Fruit fly (Drosophila melanogaster) whole organism, embryonic: ENCODE measurements around the gene CG6149.

ENCODE experiments used
- Adf1 ChIP-seq: fragments of 200-800 bp; sonication (Bioruptor generic); IDR thresholded peaks from 2 replicates; pipeline ENCODE4 v1.3.6; 2022; ENCODE audit warnings: missing biosample characterization, missing genetic modification characterization
- CG10565 ChIP-seq: fragments of 200-800 bp; sonication (Bioruptor generic); optimal IDR thresholded peaks from 3 replicates; lab custom pipeline; 2016; ENCODE audit warnings: missing biosample characterization, mild to moderate bottlenecking, missing genetic modification characterization
- CG11723 ChIP-seq: fragments of 200-800 bp; sonication (Bioruptor generic); optimal IDR thresholded peaks from 2 replicates; lab custom pipeline; 2017; ENCODE audit warnings: missing biosample characterization, mild to moderate bottlenecking, missing genetic modification characterization
- CG12391 ChIP-seq: fragments of 200-800 bp; sonication (Bioruptor generic); optimal IDR thresholded peaks from 3 replicates; lab custom pipeline; 2018; ENCODE audit warnings: missing biosample characterization, mild to moderate bottlenecking, missing genetic modification characterization, moderate library complexity
- CG13775 ChIP-seq: fragments of 200-800 bp; sonication (Bioruptor generic); optimal IDR thresholded peaks from 3 replicates; lab custom pipeline; 2017; ENCODE audit warnings: missing biosample characterization, mild to moderate bottlenecking, missing genetic modification characterization
- CG1647 ChIP-seq: fragments of 200-800 bp; sonication (Bioruptor generic); optimal IDR thresholded peaks from 3 replicates; lab custom pipeline; 2016; ENCODE audit warnings: missing biosample characterization, missing genetic modification characterization
- CG16779 ChIP-seq: fragments of 200-800 bp; sonication (Bioruptor generic); IDR thresholded peaks from 2 replicates; pipeline ENCODE4 v1.3.6; 2022; ENCODE audit warnings: missing biosample characterization, missing genetic modification characterization
- CG18262 ChIP-seq: fragments of 200-800 bp; optimal IDR thresholded peaks from 3 replicates; lab custom pipeline; 2019; ENCODE audit warnings: missing biosample characterization, mild to moderate bottlenecking, missing genetic modification characterization, moderate library complexity
- CG18619 ChIP-seq: fragments of 200-800 bp; sonication (Bioruptor generic); optimal IDR thresholded peaks from 3 replicates; lab custom pipeline; 2017; ENCODE audit warnings: missing biosample characterization, mild to moderate bottlenecking, missing genetic modification characterization
- CG32772 ChIP-seq: fragments of 200-800 bp; sonication (Bioruptor generic); IDR thresholded peaks from 2 replicates; pipeline ENCODE4 v1.3.6; 2022; ENCODE audit warnings: missing biosample characterization, missing genetic modification characterization
- CG3847 ChIP-seq: fragments of 200-800 bp; sonication (Bioruptor generic); IDR thresholded peaks from 2 replicates; pipeline ENCODE4 v1.3.6; 2022; ENCODE audit warnings: missing biosample characterization, missing genetic modification characterization
- CG4360 ChIP-seq: fragments of 200-800 bp; sonication (Bioruptor generic); IDR thresholded peaks from 2 replicates; pipeline ENCODE4 v1.3.6; 2022; ENCODE audit warnings: missing biosample characterization, missing genetic modification characterization
- CG5953 ChIP-seq: fragments of 200-800 bp; sonication (Bioruptor generic); IDR thresholded peaks from 2 replicates; pipeline ENCODE4 v1.3.6; 2022; ENCODE audit warnings: missing biosample characterization, missing genetic modification characterization
- CG6854 ChIP-seq: fragments of 200-800 bp; sonication (Bioruptor generic); optimal IDR thresholded peaks from 3 replicates; lab custom pipeline; 2017; ENCODE audit warnings: missing biosample characterization, mild to moderate bottlenecking, missing genetic modification characterization
- CG7372 ChIP-seq: fragments of 200-800 bp; sonication (Bioruptor generic); IDR thresholded peaks from 2 replicates; pipeline ENCODE4 v1.3.6; 2022; ENCODE audit warnings: missing biosample characterization, missing genetic modification characterization
- CG7963 ChIP-seq: fragments of 200-800 bp; sonication (Bioruptor generic); IDR thresholded peaks from 3 replicates; pipeline ENCODE4 v1.3.6; 2022; ENCODE audit warnings: missing biosample characterization, missing genetic modification characterization; ENCODE audit not compliant: partially characterized antibody
- CG9215 ChIP-seq: fragments of 200-800 bp; sonication (Bioruptor generic); IDR thresholded peaks from 2 replicates; pipeline ENCODE4 v1.3.6; 2022; ENCODE audit warnings: missing biosample characterization, missing genetic modification characterization
- CG9876 ChIP-seq: fragments of 200-800 bp; sonication (Bioruptor generic); optimal IDR thresholded peaks from 2 replicates; lab custom pipeline; 2016; ENCODE audit warnings: missing biosample characterization, missing genetic modification characterization
- CHES-1-like ChIP-seq: fragments of 200-800 bp; sonication (Bioruptor generic); optimal IDR thresholded peaks from 2 replicates; lab custom pipeline; 2016; ENCODE audit warnings: missing biosample characterization, missing genetic modification characterization
- Dad ChIP-seq: fragments of 200-800 bp; sonication (Bioruptor generic); optimal IDR thresholded peaks from 3 replicates; lab custom pipeline; 2016; ENCODE audit warnings: missing biosample characterization, missing genetic modification characterization
- E2f2 ChIP-seq: fragments of 200-800 bp; sonication (Bioruptor generic); IDR thresholded peaks from 2 replicates; pipeline ENCODE4 v1.3.6; 2022; ENCODE audit warnings: missing biosample characterization, missing genetic modification characterization
- Ets65A ChIP-seq: fragments of 200-800 bp; sonication (Bioruptor generic); peaks from one replicate; lab custom pipeline; 2016; ENCODE audit warnings: missing biosample characterization, missing genetic modification characterization
- Fer3 ChIP-seq: fragments of 200-800 bp; sonication (Bioruptor generic); optimal IDR thresholded peaks from 2 replicates; lab custom pipeline; 2018; ENCODE audit warnings: missing biosample characterization, mild to moderate bottlenecking, missing genetic modification characterization, moderate library complexity
- GATAe ChIP-seq: fragments of 200-800 bp; sonication (Bioruptor generic); conservative IDR thresholded peaks from 2 replicates; pipeline ENCODE4 v1.3.6; 2022; ENCODE audit warnings: missing biosample characterization, missing genetic modification characterization
- H2.0 ChIP-seq: fragments of 200-800 bp; sonication (Bioruptor generic); IDR thresholded peaks from 2 replicates; pipeline ENCODE4 v1.3.6; 2022; ENCODE audit warnings: missing biosample characterization, missing genetic modification characterization
- HHEX ChIP-seq: fragments of 200-800 bp; sonication (Bioruptor generic); optimal IDR thresholded peaks from 3 replicates; lab custom pipeline; 2017; ENCODE audit warnings: missing biosample characterization, mild to moderate bottlenecking, missing genetic modification characterization, missing genetic modification reagents
- HLH3B ChIP-seq: fragments of 200-800 bp; sonication (Bioruptor generic); IDR thresholded peaks from 2 replicates; pipeline ENCODE4 v1.3.6; 2022; ENCODE audit warnings: missing biosample characterization, missing genetic modification characterization
- Hey ChIP-seq: fragments of 200-800 bp; sonication (Bioruptor generic); optimal IDR thresholded peaks from 3 replicates; lab custom pipeline; 2018; ENCODE audit warnings: missing biosample characterization, mild to moderate bottlenecking, missing genetic modification characterization
- Lpt ChIP-seq: fragments of >200 bp; optimal IDR thresholded peaks from 2 replicates; lab custom pipeline; 2018; ENCODE audit warnings: missing biosample characterization, missing genetic modification characterization
- Nf-YB ChIP-seq: fragments of 200-800 bp; sonication (Bioruptor generic); optimal IDR thresholded peaks from 3 replicates; lab custom pipeline; 2019; ENCODE audit warnings: missing biosample characterization, mild to moderate bottlenecking, missing genetic modification characterization, moderate library complexity
- Oaz ChIP-seq: fragments of 200-800 bp; sonication (Bioruptor generic); IDR thresholded peaks from 2 replicates; pipeline ENCODE4 v1.3.6; 2022; ENCODE audit warnings: missing biosample characterization, missing genetic modification characterization
- Opbp ChIP-seq: fragments of 200-800 bp; sonication (Bioruptor generic); IDR thresholded peaks from 3 replicates; pipeline ENCODE4 v1.3.6; 2022; ENCODE audit warnings: missing biosample characterization, missing genetic modification characterization; ENCODE audit not compliant: partially characterized antibody
- PHDP ChIP-seq: fragments of 200-800 bp; sonication (Bioruptor generic); optimal IDR thresholded peaks from 3 replicates; lab custom pipeline; 2018; ENCODE audit warnings: missing biosample characterization, mild to moderate bottlenecking, missing genetic modification characterization, moderate library complexity
- Pdp1 ChIP-seq, 2 experiments: fragments of 200-800 bp; sonication (Bioruptor generic); optimal IDR thresholded peaks; 3 replicates each; lab custom pipeline; 2016; ENCODE audit warnings: missing biosample characterization in 2 of 2, missing genetic modification characterization in 2 of 2, mild to moderate bottlenecking in 1 of 2, moderate library complexity in 1 of 2
- Spps ChIP-seq: fragments of 200-800 bp; sonication (Bioruptor generic); optimal IDR thresholded peaks from 2 replicates; lab custom pipeline; 2018; ENCODE audit warnings: missing biosample characterization, mild to moderate bottlenecking, missing genetic modification characterization
- YL-1 ChIP-seq: fragments of 200-800 bp; sonication (Bioruptor generic); optimal IDR thresholded peaks from 3 replicates; lab custom pipeline; 2017; ENCODE audit warnings: missing biosample characterization, mild to moderate bottlenecking, missing genetic modification characterization
- bab2 ChIP-seq: fragments of 200-800 bp; sonication (Bioruptor generic); optimal IDR thresholded peaks from 2 replicates; lab custom pipeline; 2016; ENCODE audit warnings: missing biosample characterization, missing genetic modification characterization
- bsh ChIP-seq, 2 experiments: fragments of 200-800 bp; sonication (Bioruptor generic); optimal IDR thresholded peaks; 2 replicates each; lab custom pipeline; 2017 to 2018; ENCODE audit warnings: mild to moderate bottlenecking in 2 of 2, missing biosample characterization in 2 of 2, missing genetic modification characterization in 2 of 2, moderate library complexity in 1 of 2
- crp ChIP-seq, 2 experiments: fragments of 200-800 bp; sonication (Bioruptor generic); optimal IDR thresholded peaks; 2 replicates in 1 of 2; 3 replicates in 1 of 2; lab custom pipeline; 2017; ENCODE audit warnings: missing biosample characterization in 2 of 2, missing genetic modification characterization in 2 of 2, mild to moderate bottlenecking in 1 of 2, moderate library complexity in 1 of 2
- fd96Cb ChIP-seq: fragments of 200-800 bp; sonication (Bioruptor generic); optimal IDR thresholded peaks from 2 replicates; lab custom pipeline; 2018; ENCODE audit warnings: missing biosample characterization, mild to moderate bottlenecking, missing genetic modification characterization, moderate library complexity
- gro ChIP-seq: fragments of 200-800 bp; sonication (Bioruptor generic); optimal IDR thresholded peaks from 2 replicates; lab custom pipeline; 2016; ENCODE audit warnings: missing biosample characterization, missing genetic modification characterization
- ind ChIP-seq: fragments of 200-800 bp; sonication (Bioruptor generic); optimal IDR thresholded peaks from 3 replicates; lab custom pipeline; 2016; ENCODE audit warnings: missing biosample characterization, missing genetic modification characterization
- inv ChIP-seq: fragments of 200-800 bp; sonication (Bioruptor generic); IDR thresholded peaks from 2 replicates; pipeline ENCODE4 v1.3.6; 2022; ENCODE audit warnings: missing biosample characterization, missing genetic modification characterization; ENCODE audit not compliant: partially characterized antibody
- ken ChIP-seq: fragments of 200-800 bp; sonication (Bioruptor generic); IDR thresholded peaks from 3 replicates; pipeline ENCODE4 v1.3.6; 2022; ENCODE audit warnings: missing biosample characterization, missing genetic modification characterization
- lov ChIP-seq, 2 experiments: fragments of 200-800 bp in 1 of 2; fragments of >200 bp in 1 of 2; sonication (Bioruptor generic) in 1 of 2; IDR thresholded peaks in 1 of 2; optimal IDR thresholded peaks in 1 of 2; 2 replicates in 1 of 2; 3 replicates in 1 of 2; pipeline versions ENCODE4 v1.3.6 to Lab custom; 2017 to 2022; ENCODE audit warnings: missing biosample characterization in 1 of 2, missing genetic modification characterization in 1 of 2
- ranshi ChIP-seq: fragments of 200-800 bp; sonication (Bioruptor generic); IDR thresholded peaks from 2 replicates; pipeline ENCODE4 v1.3.6; 2022; ENCODE audit warnings: missing biosample characterization, missing genetic modification characterization
- sim ChIP-seq: fragments of 200-800 bp; sonication (Bioruptor generic); IDR thresholded peaks from 2 replicates; pipeline ENCODE4 v1.3.6; 2022; ENCODE audit warnings: missing biosample characterization, missing genetic modification characterization
- slbo ChIP-seq: fragments of 200-800 bp; sonication (Bioruptor generic); IDR thresholded peaks from 2 replicates; pipeline ENCODE4 v1.3.6; 2022; ENCODE audit warnings: missing biosample characterization, missing genetic modification characterization
- ttk ChIP-seq: fragments of 200-800 bp; sonication (Bioruptor generic); IDR thresholded peaks from 2 replicates; pipeline ENCODE4 v2.1.2; 2022; ENCODE audit warnings: missing biosample characterization, missing genetic modification characterization
- tx ChIP-seq: fragments of 200-800 bp; sonication (Bioruptor generic); optimal IDR thresholded peaks from 2 replicates; lab custom pipeline; 2016; ENCODE audit warnings: missing biosample characterization, missing genetic modification characterization

The CG6149 gene

DNA sequence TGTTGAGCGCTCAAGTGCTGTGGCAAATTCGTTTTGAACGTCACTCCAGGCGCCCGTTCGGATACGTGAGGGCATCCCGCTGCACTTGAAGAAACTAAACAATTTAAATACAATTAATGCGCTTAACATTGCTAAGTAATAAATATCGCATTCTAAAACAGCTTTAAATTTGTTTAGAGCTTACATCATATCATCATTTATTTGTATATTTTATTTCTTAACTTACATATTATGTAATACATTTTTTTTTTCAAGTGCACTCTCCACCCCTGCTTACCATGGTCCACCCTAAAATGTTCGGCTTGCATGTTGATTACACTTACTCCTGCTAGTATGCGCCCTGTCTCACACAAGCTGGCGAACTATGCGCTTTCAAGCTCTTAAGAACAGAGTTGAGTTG lies 19.9 kb downstream of the CG6149 start (continued):
- TF ChIP-seq CG4360 (GFP tag; lab: Robert Waterston, UW) (no peak), ind (GFP tag; lab: Kevin White, UChicago) (peak; percentile 58), CG7372 (no peak), CG18262 (tag; lab: Kevin White, UChicago) (peak; percentile 90), lov (optimal IDR thresholded peaks at IDR 0.05; lab: Kevin White, UChicago) (no peak), lov (GFP tag; IDR thresholded peaks at IDR 0.05; lab: Robert Waterston, UW) (peak; percentile 84; the same call in 2 of the 3 replicates), gro (no peak), ttk (GFP tag; lab: Robert Waterston, UW) (peak; percentile 72), Opbp (no peak), CG11723 (peak; percentile 29), CG1647 (no peak), CG9876 (no peak), Hey (tag; lab: Kevin White, UChicago) (no peak), Oaz (no peak), CG7963 (GFP tag; lab: Robert Waterston, UW) (no peak), CG16779 (GFP tag; lab: Robert Waterston, UW) (no peak), HLH3B (GFP tag; lab: Robert Waterston, UW) (peak; percentile 67), CG3847 (peak; percentile 26; the same call in 1 of the 2 replicates), ranshi (GFP tag; lab: Robert Waterston, UW) (peak; percentile 58), H2.0 (GFP tag; lab: Robert Waterston, UW) (peak; percentile 53; the same call in 1 of the 2 replicates), Pdp1 (GFP tag; optimal IDR thresholded peaks at IDR 0.05; lab: Kevin White, UChicago) (peak in 1 of 2 experiments; percentile 46), Nf-YB (GFP tag; lab: Kevin White, UChicago) (peak; percentile 46), Lpt (GFP tag; lab: Kevin White, UChicago) (no peak), PHDP (tag; lab: Kevin White, UChicago) (peak; percentile 73), bab2 (GFP tag; lab: Kevin White, UChicago) (peak; percentile 50), CG13775 (GFP tag; lab: Kevin White, UChicago) (peak; percentile 78), YL-1 (GFP tag; lab: Kevin White, UChicago) (no peak), CG5953 (no peak), fd96Cb (peak; percentile 78), CG9215 (no peak), CG10565 (GFP tag; lab: Kevin White, UChicago) (peak; percentile 8), tx (GFP tag; lab: Kevin White, UChicago) (no peak), GATAe (GFP tag; lab: Robert Waterston, UW) (no peak), CG32772 (GFP tag; lab: Robert Waterston, UW) (peak; percentile 77), HHEX (GFP tag; lab: Kevin White, UChicago) (peak; percentile 32), CG6854 (no peak), inv (GFP tag; lab: Robert Waterston, UW) (no peak), bsh (GFP tag; optimal IDR thresholded peaks at IDR 0.05; lab: Kevin White, UChicago) (peak in 1 of 2 experiments; percentile 90), CG18619 (GFP tag; lab: Kevin White, UChicago) (no peak), Spps (peak; percentile 87), Ets65A (peak; percentile 84), E2f2 (GFP tag; lab: Robert Waterston, UW) (peak; percentile 42; the same call in 1 of the 2 replicates), Dad (GFP tag; lab: Kevin White, UChicago) (no peak), sim (GFP tag; lab: Robert Waterston, UW) (peak; percentile 56; the same call in 1 of the 2 replicates), CHES-1-like (GFP tag; lab: Kevin White, UChicago) (no peak), crp (GFP tag; optimal IDR thresholded peaks at IDR 0.05; lab: Kevin White, UChicago) (peak in 1 of 2 experiments; percentile 15), ken (GFP tag; lab: Robert Waterston, UW) (0 out of 3 replicates have a peak, but pooled peaks have one; percentile 19), CG12391 (tag; lab: Kevin White, UChicago) (peak; percentile 89), Fer3 (tag; lab: Kevin White, UChicago) (peak; percentile 33), slbo (GFP tag; lab: Robert Waterston, UW) (peak; percentile 38; the same call in 1 of the 2 replicates), Adf1 (GFP tag; lab: Robert Waterston, UW) (no peak)
